Worm (Caenorhabditis elegans) whole organism, midembryonic: ENCODE results near the gene W08F4.12.

Source experiments
- cog-1 ChIP-seq: sonication (generic microtip); optimal IDR thresholded peaks from 2 replicates; lab custom pipeline; 2016; ENCODE audit warnings: missing genetic modification characterization, missing compliant biosample characterization
- flt-1 ChIP-seq: fragments of 200-800 bp; sonication (Bioruptor generic); IDR thresholded peaks from 2 replicates; pipeline ENCODE4 v1.3.6; 2022; ENCODE audit warnings: missing genetic modification characterization, missing compliant biosample characterization
- ref-1 ChIP-seq: fragments of 200-800 bp; sonication (Bioruptor generic); conservative IDR thresholded peaks from 2 replicates; pipeline ENCODE4 v1.3.6; 2022; ENCODE audit warnings: missing genetic modification reagents, missing genetic modification characterization, missing compliant biosample characterization
- tab-1 ChIP-seq: fragments of 200-800 bp; sonication (Bioruptor generic); IDR thresholded peaks from 2 replicates; pipeline ENCODE4 v1.3.6; 2022; ENCODE audit warnings: missing genetic modification characterization, missing compliant biosample characterization

- no peak for TF ChIP-seq ref-1
- TF ChIP-seq flt-1 (GFP tag; lab: Robert Waterston, UW), result no peak
- no peak for TF ChIP-seq cog-1
- TF ChIP-seq tab-1 (GFP tag; lab: Robert Waterston, UW), result no peak
Observed at ce11 chrII:624443-624842, 40.2 kb upstream of the W08F4.12 start, which contains the start of gene T04B8.5.
